Worm (Caenorhabditis elegans): ENCODE results near the gene unc-103.

Gene unc-103

ce11 chrIII:4107929-4108520 lies 7.2 kb upstream of the unc-103 start:
- no peak for TF ChIP-seq sea-1 (GFP tag; conservative IDR thresholded peaks at IDR 0.05)
- no peak for TF ChIP-seq tbx-11 (GFP tag; IDR thresholded peaks at IDR 0.05)
- TF ChIP-seq ama-1 (optimal IDR thresholded peaks at IDR 0.05) = no peak

ce11 chrIII:4113594-4113993 lies 1.6 kb upstream of the unc-103 start:
- no peak for TF ChIP-seq aly-1 (tag; optimal IDR thresholded peaks at IDR 0.05)
- no peak for TF ChIP-seq flt-1 (GFP tag; IDR thresholded peaks at IDR 0.05)
- TF ChIP-seq pes-1 (GFP tag; IDR thresholded peaks at IDR 0.05) = no peak
- TF ChIP-seq ets-7 (tag; optimal IDR thresholded peaks at IDR 0.05) = no peak
- no peak for TF ChIP-seq B0310.2 (tag; optimal IDR thresholded peaks at IDR 0.05)
- no peak for TF ChIP-seq hnd-1 (tag; optimal IDR thresholded peaks at IDR 0.05)
- TF ChIP-seq hmg-4 (GFP tag; optimal IDR thresholded peaks at IDR 0.05) = no peak
- TF ChIP-seq tra-4 (tag; optimal IDR thresholded peaks at IDR 0.05) = no peak
- TF ChIP-seq ceh-13 (GFP tag; optimal IDR thresholded peaks at IDR 0.05) = no peak
- no peak for TF ChIP-seq ceh-36 (tag; optimal IDR thresholded peaks at IDR 0.05)
- no peak for TF ChIP-seq ama-1 (optimal IDR thresholded peaks at IDR 0.05)
- TF ChIP-seq scrt-1 (GFP tag; IDR thresholded peaks at IDR 0.05) = no peak
- TF ChIP-seq tbx-11 (GFP tag; IDR thresholded peaks at IDR 0.05) = no peak
- no peak for TF ChIP-seq tbx-37 (GFP tag; conservative IDR thresholded peaks at IDR 0.05)

ce11 chrIII:4119736-4120135 lies 4.6 kb downstream of the unc-103 start:
- TF ChIP-seq hnd-1 (tag; optimal IDR thresholded peaks at IDR 0.05) (no peak), ceh-13 (GFP tag; optimal IDR thresholded peaks at IDR 0.05) (no peak), tra-4 (tag; optimal IDR thresholded peaks at IDR 0.05) (no peak), B0310.2 (tag; optimal IDR thresholded peaks at IDR 0.05) (no peak), sea-1 (GFP tag; conservative IDR thresholded peaks at IDR 0.05) (no peak), F13C5.2 (tag; optimal IDR thresholded peaks at IDR 0.05) (no peak)

ce11 chrIII:4120386-4120785 lies 5.2 kb downstream of the unc-103 start:
- TF ChIP-seq hnd-1 (tag; optimal IDR thresholded peaks at IDR 0.05) (no peak), ceh-13 (GFP tag; optimal IDR thresholded peaks at IDR 0.05) (no peak), sea-1 (GFP tag; conservative IDR thresholded peaks at IDR 0.05) (no peak), flt-1 (GFP tag; IDR thresholded peaks at IDR 0.05) (no peak), tbx-11 (GFP tag; IDR thresholded peaks at IDR 0.05) (no peak), tbx-37 (GFP tag; conservative IDR thresholded peaks at IDR 0.05) (no peak), pes-1 (GFP tag; IDR thresholded peaks at IDR 0.05) (no peak), ama-1 (optimal IDR thresholded peaks at IDR 0.05) (no peak), ceh-36 (tag; optimal IDR thresholded peaks at IDR 0.05) (no peak), F13C5.2 (tag; optimal IDR thresholded peaks at IDR 0.05) (no peak), tra-4 (tag; optimal IDR thresholded peaks at IDR 0.05) (no peak), scrt-1 (GFP tag; IDR thresholded peaks at IDR 0.05) (no peak), hmg-4 (GFP tag; optimal IDR thresholded peaks at IDR 0.05) (no peak), ets-7 (tag; optimal IDR thresholded peaks at IDR 0.05) (no peak), hmbx-1 (tag; optimal IDR thresholded peaks at IDR 0.05) (no peak), B0310.2 (tag; optimal IDR thresholded peaks at IDR 0.05) (no peak)

ce11 chrIII:4123277-4123676 lies 8.1 kb downstream of the unc-103 start:
- TF ChIP-seq ama-1 (optimal IDR thresholded peaks at IDR 0.05) (no peak), sea-1 (GFP tag; conservative IDR thresholded peaks at IDR 0.05) (no peak), flt-1 (GFP tag; IDR thresholded peaks at IDR 0.05) (no peak), hmg-4 (GFP tag; optimal IDR thresholded peaks at IDR 0.05) (no peak), ets-7 (tag; optimal IDR thresholded peaks at IDR 0.05) (no peak), hmbx-1 (tag; optimal IDR thresholded peaks at IDR 0.05) (no peak), ceh-13 (GFP tag; optimal IDR thresholded peaks at IDR 0.05) (no peak), pes-1 (GFP tag; IDR thresholded peaks at IDR 0.05) (no peak), B0310.2 (tag; optimal IDR thresholded peaks at IDR 0.05) (no peak), scrt-1 (GFP tag; IDR thresholded peaks at IDR 0.05) (no peak), hnd-1 (tag; optimal IDR thresholded peaks at IDR 0.05) (no peak), F13C5.2 (tag; optimal IDR thresholded peaks at IDR 0.05) (no peak), ceh-36 (tag; optimal IDR thresholded peaks at IDR 0.05) (no peak), tbx-11 (GFP tag; IDR thresholded peaks at IDR 0.05) (no peak), tbx-37 (GFP tag; conservative IDR thresholded peaks at IDR 0.05) (no peak), aly-1 (tag; optimal IDR thresholded peaks at IDR 0.05) (no peak), tra-4 (tag; optimal IDR thresholded peaks at IDR 0.05) (no peak)

- no peak for TF ChIP-seq pes-1 (GFP tag; IDR thresholded peaks at IDR 0.05)
- no peak for TF ChIP-seq ets-7 (tag; optimal IDR thresholded peaks at IDR 0.05)
- no peak for TF ChIP-seq sea-1 (GFP tag; conservative IDR thresholded peaks at IDR 0.05)
- no peak for TF ChIP-seq hnd-1 (tag; optimal IDR thresholded peaks at IDR 0.05)
- no peak for TF ChIP-seq F13C5.2 (tag; optimal IDR thresholded peaks at IDR 0.05)
- TF ChIP-seq scrt-1 (GFP tag; IDR thresholded peaks at IDR 0.05) = no peak
- TF ChIP-seq B0310.2 (tag; optimal IDR thresholded peaks at IDR 0.05) = no peak
- TF ChIP-seq hmg-4 (GFP tag; optimal IDR thresholded peaks at IDR 0.05) = no peak
- TF ChIP-seq tra-4 (tag; optimal IDR thresholded peaks at IDR 0.05) = no peak
- no peak for TF ChIP-seq flt-1 (GFP tag; IDR thresholded peaks at IDR 0.05)
- no peak for TF ChIP-seq ceh-13 (GFP tag; optimal IDR thresholded peaks at IDR 0.05)
- no peak for TF ChIP-seq tbx-37 (GFP tag; conservative IDR thresholded peaks at IDR 0.05)
- no peak for TF ChIP-seq ama-1 (optimal IDR thresholded peaks at IDR 0.05)
Observed at ce11 chrIII:4123900-4124299, 8.7 kb downstream of the unc-103 start.

ce11 chrIII:4131814-4132555 lies 16.8 kb downstream of the unc-103 start:
- TF ChIP-seq tra-4 (tag; optimal IDR thresholded peaks at IDR 0.05) (no peak), pes-1 (GFP tag; IDR thresholded peaks at IDR 0.05) (no peak), ceh-36 (tag; optimal IDR thresholded peaks at IDR 0.05) (no peak), ceh-13 (GFP tag; optimal IDR thresholded peaks at IDR 0.05) (no peak), flt-1 (GFP tag; IDR thresholded peaks at IDR 0.05) (no peak), tbx-37 (GFP tag; conservative IDR thresholded peaks at IDR 0.05) (no peak), hnd-1 (tag; optimal IDR thresholded peaks at IDR 0.05) (no peak), F13C5.2 (tag; optimal IDR thresholded peaks at IDR 0.05) (no peak), B0310.2 (tag; optimal IDR thresholded peaks at IDR 0.05) (no peak), hmg-4 (GFP tag; optimal IDR thresholded peaks at IDR 0.05) (no peak), ama-1 (optimal IDR thresholded peaks at IDR 0.05) (no peak)

Measured in whole organism, early embryonic.